Fruit fly (Drosophila melanogaster): ENCODE results near the gene Rab27.
A peak's percentile ranks its signal among the peaks of the same experiment; 100 is the strongest.

Gene Rab27

dm6 chrX:1482840-1483518, 6.2 kb upstream of the Rab27 start, which contains the start of the genes sta and inc (continued):
- TF ChIP-seq CG7357 (GFP tag; IDR thresholded peaks at IDR 0.05) (no peak), CG43689 (GFP tag; IDR thresholded peaks at IDR 0.05) (no peak), CrebB (tag; optimal IDR thresholded peaks at IDR 0.05) (peak; percentile 79), bigmax (GFP tag; optimal IDR thresholded peaks at IDR 0.05) (peak; percentile 92), NfI (GFP tag; optimal IDR thresholded peaks at IDR 0.05) (peak; percentile 75), CG4707 (GFP tag; optimal IDR thresholded peaks at IDR 0.05) (peak; percentile 52), CG10366 (GFP tag; IDR thresholded peaks at IDR 0.05) (no peak; the same call in 1 of the 2 replicates), GATAe (GFP tag; conservative IDR thresholded peaks at IDR 0.05) (no peak), E2f1 (GFP tag; IDR thresholded peaks at IDR 0.05) (peak; percentile 42; the same call in 1 of the 2 replicates), chif (GFP tag; optimal IDR thresholded peaks at IDR 0.05) (peak; percentile 38 to 44), C15 (GFP tag; IDR thresholded peaks at IDR 0.05) (0 out of 3 replicates have a peak, but pooled peaks have one; percentile 14), ase (GFP tag; IDR thresholded peaks at IDR 0.05) (no peak), CG10959 (GFP tag; IDR thresholded peaks at IDR 0.05) (no peak), CG12299 (tag; optimal IDR thresholded peaks at IDR 0.05) (peak; percentile 66), aop (GFP tag; IDR thresholded peaks at IDR 0.05) (no peak), CG15073 (GFP tag; optimal IDR thresholded peaks at IDR 0.05) (no peak), CG6683 (GFP tag; optimal IDR thresholded peaks at IDR 0.05) (peak; percentile 56), CG6654 (GFP tag; optimal IDR thresholded peaks at IDR 0.05) (peak; percentile 12), MBD-R2 (GFP tag; IDR thresholded peaks at IDR 0.05) (peak; percentile 61), ro (GFP tag; IDR thresholded peaks at IDR 0.05) (no peak), CG31388 (GFP tag; optimal IDR thresholded peaks at IDR 0.05) (peak; percentile 2), CG6765 (GFP tag; optimal IDR thresholded peaks at IDR 0.05) (peak; percentile 86), CG13424 (tag; optimal IDR thresholded peaks at IDR 0.05) (peak; percentile 22), crol (GFP tag; IDR thresholded peaks at IDR 0.05) (no peak), hbn (GFP tag; IDR thresholded peaks at IDR 0.05; ENCODE audit: partially characterized antibody) (peak; percentile 57), D19B (GFP tag; optimal IDR thresholded peaks at IDR 0.05) (peak; percentile 54), Dip3 (GFP tag; optimal IDR thresholded peaks at IDR 0.05) (peak; percentile 8), sug (tag; optimal IDR thresholded peaks at IDR 0.05) (peak; percentile 74), CG3065 (GFP tag; optimal IDR thresholded peaks at IDR 0.05) (no peak), Sox102F (GFP tag; optimal IDR thresholded peaks at IDR 0.05) (no peak), stwl (tag; optimal IDR thresholded peaks at IDR 0.05) (peak; percentile 62), scrt (GFP tag; optimal IDR thresholded peaks at IDR 0.05) (peak; percentile 73), pan (optimal IDR thresholded peaks at IDR 0.05) (no peak), pan (GFP tag; optimal IDR thresholded peaks at IDR 0.05 in 1 of 2, IDR thresholded peaks at IDR 0.05 in 1 of 2) (peak in 1 of 2 experiments; percentile 42), ci (GFP tag; IDR thresholded peaks at IDR 0.05) (peak; percentile 89), CG9727 (GFP tag; optimal IDR thresholded peaks at IDR 0.05) (peak; percentile 71), dmrt11E (tag; optimal IDR thresholded peaks at IDR 0.05) (peak; percentile 37), Lim3 (GFP tag; IDR thresholded peaks at IDR 0.05) (no peak), vfl (GFP tag; optimal IDR thresholded peaks at IDR 0.05) (peak; percentile 42), CG15696 (tag; optimal IDR thresholded peaks at IDR 0.05) (no peak), unc-4 (GFP tag; IDR thresholded peaks at IDR 0.05; ENCODE audit: partially characterized antibody) (peak; percentile 72), oc (tag; optimal IDR thresholded peaks at IDR 0.05) (peak; percentile 65), bab2 (GFP tag; optimal IDR thresholded peaks at IDR 0.05) (no peak), Aef1 (GFP tag; IDR thresholded peaks at IDR 0.05) (no peak), Six4 (GFP tag; optimal IDR thresholded peaks at IDR 0.05) (peak; percentile 22), Xrp1 (GFP tag; IDR thresholded peaks at IDR 0.05) (no peak), Bteb2 (GFP tag; optimal IDR thresholded peaks at IDR 0.05) (peak; percentile 68), CG8359 (GFP tag; optimal IDR thresholded peaks at IDR 0.05; ENCODE audit: borderline replicate concordance) (peak; percentile 10), bbx (GFP tag; IDR thresholded peaks at IDR 0.05; ENCODE audit: partially characterized antibody) (no peak), Hmr (GFP tag; optimal IDR thresholded peaks at IDR 0.05) (peak; percentile 92)

Measured in whole organism, embryonic.